Fruit fly (Drosophila melanogaster) whole organism, pupa: ENCODE data around the gene wrd.
A peak's percentile ranks its signal among the peaks of the same experiment; 100 is the strongest.

ENCODE experiments used
- CG10348 ChIP-seq: fragments of 200-800 bp; sonication (Bioruptor generic); IDR thresholded peaks from 2 replicates; pipeline ENCODE4 v1.3.6; 2022; ENCODE audit warnings: missing biosample characterization, missing genetic modification characterization
- CG12605 ChIP-seq: fragments of 200-800 bp; sonication (Bioruptor generic); IDR thresholded peaks from 2 replicates; pipeline ENCODE4 v1.3.6; 2022; ENCODE audit warnings: missing biosample characterization, missing genetic modification characterization
- CG13204 ChIP-seq: fragments of 200-800 bp; sonication (Bioruptor generic); optimal IDR thresholded peaks from 2 replicates; lab custom pipeline; 2018; ENCODE audit warnings: missing biosample characterization, mild to moderate bottlenecking, missing genetic modification characterization, moderate library complexity
- CG14655 ChIP-seq: fragments of 200-800 bp; sonication (Bioruptor generic); optimal IDR thresholded peaks from 3 replicates; lab custom pipeline; 2017; ENCODE audit warnings: mild to moderate bottlenecking, missing biosample characterization, missing genetic modification reagents, missing genetic modification characterization
- CG15710 ChIP-seq: fragments of 200-800 bp; sonication (Bioruptor generic); optimal IDR thresholded peaks from 2 replicates; lab custom pipeline; 2018; ENCODE audit warnings: missing biosample characterization, mild to moderate bottlenecking, missing genetic modification characterization, moderate library complexity
- CG17806 ChIP-seq: fragments of 200-800 bp; sonication (Bioruptor generic); optimal IDR thresholded peaks from 2 replicates; lab custom pipeline; 2018; ENCODE audit warnings: missing biosample characterization, mild to moderate bottlenecking, missing genetic modification characterization, moderate library complexity
- CG32121 ChIP-seq: fragments of 200-800 bp; sonication (Bioruptor generic); IDR thresholded peaks from 2 replicates; pipeline ENCODE4 v1.3.6; 2022; ENCODE audit warnings: missing biosample characterization, missing genetic modification characterization
- CG34367 ChIP-seq: fragments of 200-800 bp; sonication (Bioruptor generic); optimal IDR thresholded peaks from 2 replicates; lab custom pipeline; 2018; ENCODE audit warnings: missing biosample characterization, mild to moderate bottlenecking, missing genetic modification characterization
- CG4496 ChIP-seq: fragments of 200-800 bp; sonication (Bioruptor generic); IDR thresholded peaks from 3 replicates; pipeline ENCODE4 v1.3.6; 2022; ENCODE audit warnings: missing biosample characterization, missing genetic modification characterization
- CG8159 ChIP-seq: fragments of 200-800 bp; sonication (Bioruptor generic); optimal IDR thresholded peaks from 3 replicates; lab custom pipeline; 2018; ENCODE audit warnings: missing biosample characterization, mild to moderate bottlenecking, missing genetic modification characterization, moderate library complexity
- CG8301 ChIP-seq: fragments of 200-800 bp; sonication (Bioruptor generic); optimal IDR thresholded peaks from 2 replicates; lab custom pipeline; 2018; ENCODE audit warnings: missing biosample characterization, mild to moderate bottlenecking, missing genetic modification characterization
- CG9948 ChIP-seq: fragments of 200-800 bp; sonication (Bioruptor generic); optimal IDR thresholded peaks from 2 replicates; lab custom pipeline; 2018; ENCODE audit warnings: missing biosample characterization, mild to moderate bottlenecking, missing genetic modification characterization, moderate library complexity
- D1 ChIP-seq: fragments of 200-800 bp; sonication (Bioruptor generic); optimal IDR thresholded peaks from 2 replicates; lab custom pipeline; 2018; ENCODE audit warnings: missing biosample characterization, mild to moderate bottlenecking, missing genetic modification characterization, moderate library complexity
- EcR ChIP-seq: fragments of 200-800 bp; sonication (Bioruptor generic); optimal IDR thresholded peaks from 3 replicates; lab custom pipeline; 2019; ENCODE audit warnings: missing biosample characterization, missing genetic modification characterization, mild to moderate bottlenecking, moderate library complexity, missing genetic modification reagents
- Ets98B ChIP-seq: fragments of 200-800 bp; sonication (Bioruptor generic); IDR thresholded peaks from 2 replicates; pipeline ENCODE4 v1.3.6; 2022; ENCODE audit warnings: missing biosample characterization, missing genetic modification characterization
- Pif1A ChIP-seq: fragments of 200-800 bp; sonication (Bioruptor generic); optimal IDR thresholded peaks from 3 replicates; lab custom pipeline; 2016; ENCODE audit warnings: missing biosample characterization, missing genetic modification characterization
- Pif1B ChIP-seq: fragments of 200-800 bp; sonication (Bioruptor generic); optimal IDR thresholded peaks from 3 replicates; lab custom pipeline; 2016; ENCODE audit warnings: missing biosample characterization, missing genetic modification characterization
- Snoo ChIP-seq: fragments of 200-800 bp; sonication (Bioruptor generic); optimal IDR thresholded peaks from 3 replicates; lab custom pipeline; 2017; ENCODE audit warnings: missing biosample characterization, mild to moderate bottlenecking, missing genetic modification characterization, inconsistent platforms
- fd96Ca ChIP-seq: fragments of 200-800 bp; sonication (Bioruptor generic); IDR thresholded peaks from 3 replicates; pipeline ENCODE4 v1.3.6; 2022; ENCODE audit warnings: missing biosample characterization, missing genetic modification characterization
- gl ChIP-seq: fragments of 200-800 bp; sonication (Bioruptor generic); optimal IDR thresholded peaks from 2 replicates; lab custom pipeline; 2018; ENCODE audit warnings: missing biosample characterization, mild to moderate bottlenecking, missing genetic modification characterization
- rn ChIP-seq: fragments of 200-800 bp; sonication (Bioruptor generic); IDR thresholded peaks from 2 replicates; pipeline ENCODE4 v1.3.6; 2022; ENCODE audit warnings: missing biosample characterization, missing genetic modification characterization

The wrd gene

DNA sequence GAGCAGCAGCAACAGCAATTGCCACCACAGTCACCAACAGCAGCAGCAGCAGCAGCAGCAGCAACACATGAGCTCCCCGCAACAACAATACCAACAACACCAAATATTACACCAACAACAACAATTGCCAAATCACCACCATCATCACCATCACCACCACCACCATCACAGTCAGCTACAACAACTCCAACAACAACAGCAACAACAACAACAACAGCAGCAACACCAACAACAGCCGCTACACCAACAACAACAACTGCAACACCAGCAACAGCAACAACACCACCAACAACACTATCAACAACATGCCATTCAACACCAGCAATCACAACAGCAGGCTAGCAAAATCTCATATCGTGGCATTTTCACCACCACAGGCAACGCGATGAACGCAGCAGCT lies 36.8 kb upstream of the wrd start:
- no peak for TF ChIP-seq Pif1B
- TF ChIP-seq CG34367 (tag; lab: Kevin White, UChicago), result no peak
- TF ChIP-seq rn, result no peak
- TF ChIP-seq CG10348 (GFP tag; lab: Robert Waterston, UW), result no peak
- no peak for TF ChIP-seq CG9948
- no peak for TF ChIP-seq CG8159 (tag; lab: Kevin White, UChicago)
- no peak for TF ChIP-seq CG32121 (GFP tag; lab: Robert Waterston, UW)
- TF ChIP-seq CG15710, result no peak
- TF ChIP-seq Pif1A (GFP tag; lab: Kevin White, UChicago), result no peak
- TF ChIP-seq CG17806 (tag; lab: Kevin White, UChicago), result no peak
- TF ChIP-seq EcR (GFP tag; lab: Kevin White, UChicago), result no peak
- no peak for TF ChIP-seq CG12605 (GFP tag; lab: Robert Waterston, UW)

DNA sequence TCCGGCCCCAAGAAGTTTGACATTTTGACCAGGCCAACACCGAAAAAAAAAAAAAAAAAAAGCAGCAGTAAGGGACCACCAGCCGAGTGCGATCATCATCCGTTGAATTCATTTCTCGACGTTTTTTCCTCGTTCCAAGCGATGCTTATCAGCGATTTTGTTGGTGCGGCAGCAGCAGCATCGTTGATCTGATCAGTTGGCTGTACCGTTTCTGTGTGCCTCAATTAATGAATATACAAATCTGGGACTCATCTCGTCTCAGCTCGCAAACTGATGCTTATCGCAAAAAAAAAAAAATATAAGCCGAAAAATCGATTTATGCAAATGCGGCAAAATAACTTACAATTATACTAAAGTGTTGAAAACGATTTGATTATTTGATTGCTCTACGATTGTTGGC lies 22.7 kb upstream of the wrd start:
- TF ChIP-seq CG32121 (GFP tag; lab: Robert Waterston, UW), result no peak

DNA sequence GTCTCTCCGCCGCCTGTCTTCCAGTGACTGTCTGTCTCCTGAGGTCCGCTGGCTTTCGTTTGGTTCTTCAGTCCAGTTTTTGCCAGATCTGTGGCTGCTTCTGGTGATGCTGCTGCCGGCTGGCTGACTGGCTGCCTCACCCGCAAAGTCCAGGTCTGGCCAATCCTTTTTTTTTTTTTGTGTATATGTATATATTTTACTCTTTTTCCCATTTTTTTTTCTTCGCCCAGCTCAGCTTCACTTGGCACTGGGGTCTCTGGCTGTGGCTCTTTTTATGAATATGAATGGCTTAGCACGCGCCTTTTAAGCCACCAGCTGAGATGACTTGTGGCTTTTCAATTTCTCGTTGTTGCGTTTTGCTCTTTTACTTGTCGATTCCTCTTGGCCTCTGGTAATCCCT lies 20.9 kb upstream of the wrd start:
- TF ChIP-seq CG14655 (peak; percentile 5), CG13204 (GFP tag; lab: Kevin White, UChicago) (peak; percentile 76), gl (tag; lab: Kevin White, UChicago) (peak; percentile 60), CG17806 (tag; lab: Kevin White, UChicago) (peak; percentile 21), CG8159 (tag; lab: Kevin White, UChicago) (peak; percentile 44), EcR (GFP tag; lab: Kevin White, UChicago) (peak; percentile 21), CG4496 (GFP tag; lab: Robert Waterston, UW) (peak; percentile 69; the same call in 2 of the 3 replicates), CG34367 (tag; lab: Kevin White, UChicago) (peak; percentile 9), rn (no peak), Pif1B (peak; percentile 18), CG9948 (no peak), CG10348 (GFP tag; lab: Robert Waterston, UW) (no peak), CG12605 (GFP tag; lab: Robert Waterston, UW) (no peak), CG15710 (peak; percentile 50)

DNA sequence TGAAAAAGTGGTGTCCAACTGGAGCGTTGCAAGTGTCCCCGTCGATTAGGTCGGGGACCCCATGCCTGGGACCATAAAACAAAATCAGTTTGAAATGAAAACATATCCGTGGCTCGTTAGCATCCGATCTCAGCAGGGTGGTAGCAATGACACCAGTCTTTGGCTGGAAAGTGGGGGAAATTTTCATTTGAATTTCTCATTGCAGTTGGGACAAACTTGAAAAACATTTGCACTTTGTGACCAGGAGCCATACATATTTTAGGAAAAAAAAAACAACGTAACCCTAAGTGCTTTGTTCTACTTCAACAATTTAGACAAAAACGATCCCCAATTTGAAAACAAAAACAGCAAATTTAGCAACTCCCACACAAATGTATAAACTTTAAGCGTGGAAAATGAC lies 15.7 kb upstream of the wrd start, which contains the start of gene CG14316:
Gene CG14316, plus strand, starts transcription at position 301 of the 400 bp plus-strand sequence.
- TF ChIP-seq CG15710, result no peak
- no peak for TF ChIP-seq CG12605 (GFP tag; lab: Robert Waterston, UW)
- TF ChIP-seq CG34367 (tag; lab: Kevin White, UChicago), result no peak
- no peak for TF ChIP-seq Snoo (tag; lab: Kevin White, UChicago)
- no peak for TF ChIP-seq CG8301
- no peak for TF ChIP-seq Pif1B
- TF ChIP-seq D1, result no peak
- no peak for TF ChIP-seq Pif1A (GFP tag; lab: Kevin White, UChicago)
- TF ChIP-seq fd96Ca (GFP tag; lab: Robert Waterston, UW), result no peak
- TF ChIP-seq CG13204 (GFP tag; lab: Kevin White, UChicago), result no peak
- no peak for TF ChIP-seq gl (tag; lab: Kevin White, UChicago)
- TF ChIP-seq CG17806 (tag; lab: Kevin White, UChicago), result no peak
- no peak for TF ChIP-seq Ets98B (GFP tag; lab: Robert Waterston, UW)
- TF ChIP-seq CG9948, result no peak
- no peak for TF ChIP-seq CG14655
- no peak for TF ChIP-seq CG10348 (GFP tag; lab: Robert Waterston, UW)

DNA sequence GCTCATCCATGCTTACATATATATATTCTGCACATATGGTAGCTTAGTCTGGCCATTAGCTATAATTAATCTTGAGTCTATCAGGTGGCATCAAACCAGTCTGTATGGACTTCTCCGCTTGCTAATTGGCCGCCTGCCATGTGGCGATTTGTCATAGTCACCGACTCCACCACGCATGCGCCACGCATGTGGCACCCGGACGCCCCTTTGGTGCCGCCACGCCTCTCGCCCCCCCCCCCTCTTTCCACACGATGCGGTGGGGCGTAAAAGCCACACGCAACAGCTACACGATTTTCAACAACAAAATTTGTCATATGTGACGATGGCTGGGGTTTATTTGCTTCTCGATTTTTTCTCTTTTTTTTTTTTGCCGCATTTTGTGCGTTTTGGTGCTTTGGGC lies 13.9 kb upstream of the wrd start:
- no peak for TF ChIP-seq CG34367 (tag; lab: Kevin White, UChicago)
- TF ChIP-seq fd96Ca (GFP tag; lab: Robert Waterston, UW), result no peak
- 0 out of 3 replicates have a peak, but pooled peaks have one; percentile 33 for TF ChIP-seq CG4496 (GFP tag; lab: Robert Waterston, UW)
- TF ChIP-seq CG12605 (GFP tag; lab: Robert Waterston, UW), result no peak
- no peak for TF ChIP-seq Pif1A (GFP tag; lab: Kevin White, UChicago)

DNA sequence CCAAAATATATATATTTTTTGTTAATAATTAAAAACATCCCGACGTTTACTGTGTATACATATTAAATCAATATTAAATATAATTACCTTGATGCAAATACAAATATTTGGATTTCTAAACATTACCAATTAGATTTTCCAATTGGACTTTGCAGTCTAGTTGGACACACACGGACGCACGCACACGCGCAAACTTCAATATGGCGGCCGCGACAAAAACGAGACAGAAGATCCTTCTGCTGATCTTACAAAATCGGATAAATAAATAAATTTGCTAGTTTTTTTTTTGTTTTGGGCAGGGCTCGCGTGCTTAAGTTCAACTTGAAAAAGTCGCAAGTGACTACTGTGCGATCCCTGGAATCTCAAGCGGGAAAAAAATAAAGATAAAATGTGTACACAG lies 10.9 kb upstream of the wrd start:
- TF ChIP-seq EcR (GFP tag; lab: Kevin White, UChicago) (no peak), Pif1B (no peak), Snoo (tag; lab: Kevin White, UChicago) (no peak), CG8159 (tag; lab: Kevin White, UChicago) (no peak), CG10348 (GFP tag; lab: Robert Waterston, UW) (no peak), CG17806 (tag; lab: Kevin White, UChicago) (no peak), CG34367 (tag; lab: Kevin White, UChicago) (no peak), D1 (no peak)

DNA sequence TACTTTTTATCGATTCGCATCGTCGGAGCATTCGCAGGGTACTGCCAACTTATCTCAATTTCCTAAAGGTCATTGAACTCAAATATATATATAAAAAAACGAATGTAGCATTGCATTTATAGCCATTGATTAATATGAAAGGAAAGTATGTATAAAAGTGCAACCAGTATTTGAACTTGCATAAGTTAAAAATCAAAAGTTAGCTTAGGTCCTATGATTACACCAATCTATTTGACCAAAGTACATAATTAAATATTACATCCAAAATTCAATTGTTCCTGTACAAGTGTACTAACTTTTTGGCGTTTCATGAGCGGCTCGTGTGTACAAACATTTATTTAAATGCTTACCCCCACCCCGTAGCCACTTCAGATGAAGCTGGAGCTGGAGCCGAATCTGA lies 10.1 kb upstream of the wrd start:
- peak; percentile 22 for TF ChIP-seq CG15710
- peak; percentile 23 for TF ChIP-seq CG9948
- TF ChIP-seq CG8301, result peak; percentile 12
- peak; percentile 40 for TF ChIP-seq EcR (GFP tag; lab: Kevin White, UChicago)
- peak; percentile 52 for TF ChIP-seq Snoo (tag; lab: Kevin White, UChicago)
- no peak for TF ChIP-seq rn
- TF ChIP-seq CG10348 (GFP tag; lab: Robert Waterston, UW), result no peak
- peak; percentile 38 for TF ChIP-seq Pif1B
- TF ChIP-seq CG8159 (tag; lab: Kevin White, UChicago), result peak; percentile 47
- TF ChIP-seq Pif1A (GFP tag; lab: Kevin White, UChicago), result peak; percentile 25
